Fruit fly (Drosophila melanogaster): Measurements from ENCODE around the gene mfrn.

DNA sequence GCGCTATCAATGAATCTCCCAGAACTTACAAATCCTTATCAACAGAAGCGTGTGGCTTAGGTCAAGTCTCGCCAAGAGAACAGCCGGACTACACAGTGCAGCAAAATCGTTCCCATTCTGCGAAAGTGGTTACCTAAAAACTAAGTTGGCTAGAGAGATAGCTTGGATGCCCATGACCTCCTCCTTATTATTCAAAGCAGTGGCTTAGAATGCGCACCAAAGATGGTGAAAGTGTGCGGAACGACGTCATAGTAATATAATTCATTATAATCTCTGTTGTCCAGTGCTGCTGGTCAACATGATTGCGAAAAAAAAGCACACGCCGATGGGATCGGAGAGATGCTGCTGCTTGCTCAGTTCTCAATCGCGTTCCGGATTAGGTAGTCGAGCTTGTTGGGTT is 6.7 kb upstream of the mfrn start, which contains the start of gene Nep7:
- no peak for TF ChIP-seq GATAd (GFP tag; optimal IDR thresholded peaks at IDR 0.05)
- TF ChIP-seq dl (GFP tag; optimal IDR thresholded peaks at IDR 0.05; ENCODE audit: insufficient read depth in 1 of 2, partially characterized antibody in 2 of 2) = no peak
- TF ChIP-seq h (GFP tag; optimal IDR thresholded peaks at IDR 0.05) = no peak
- no peak for TF ChIP-seq Hnf4 (GFP tag; optimal IDR thresholded peaks at IDR 0.05)
- TF ChIP-seq Sp1 (GFP tag; optimal IDR thresholded peaks at IDR 0.05) = no peak
